Worm (Caenorhabditis elegans) whole organism, dauer: Measurements from ENCODE around the gene srd-49.

Experiments
- unc-62 ChIP-seq: sonication (generic microtip); optimal IDR thresholded peaks from 2 replicates; lab custom pipeline; 2017; ENCODE audit warnings: missing biosample characterization, missing genetic modification reagents, missing genetic modification characterization

The srd-49 gene

ce11 chrV:10081636-10082035 is 12.8 kb upstream of the srd-49 start, which contains the start of gene nhr-205:
nhr-205 (minus strand) TSS chrV:10081776.
- no peak for TF ChIP-seq unc-62 (GFP tag; lab: Kevin White, UChicago)

ce11 chrV:10083999-10084468 is 10.4 kb upstream of the srd-49 start, which contains the start of gene nhr-12:
nhr-12 (minus strand) TSS chrV:10084049.
- no peak for TF ChIP-seq unc-62 (GFP tag; lab: Kevin White, UChicago)

- no peak for TF ChIP-seq unc-62 (GFP tag; lab: Kevin White, UChicago)
These were observed 9.6 kb upstream of the srd-49 start, which contains the start of gene R04B5.6 for ce11 chrV:10084864-10085263. R04B5.6 (plus strand) TSS chrV:10085164.

ce11 chrV:10086141-10086540 is 8.3 kb upstream of the srd-49 start:
- TF ChIP-seq unc-62 (GFP tag; lab: Kevin White, UChicago) = no peak

- TF ChIP-seq unc-62 (GFP tag; lab: Kevin White, UChicago) = no peak
These were observed 7.4 kb upstream of the srd-49 start, which contains the start of gene R04B5.5 for ce11 chrV:10087103-10087502. R04B5.5 (plus strand) TSS chrV:10087480.

DNA sequence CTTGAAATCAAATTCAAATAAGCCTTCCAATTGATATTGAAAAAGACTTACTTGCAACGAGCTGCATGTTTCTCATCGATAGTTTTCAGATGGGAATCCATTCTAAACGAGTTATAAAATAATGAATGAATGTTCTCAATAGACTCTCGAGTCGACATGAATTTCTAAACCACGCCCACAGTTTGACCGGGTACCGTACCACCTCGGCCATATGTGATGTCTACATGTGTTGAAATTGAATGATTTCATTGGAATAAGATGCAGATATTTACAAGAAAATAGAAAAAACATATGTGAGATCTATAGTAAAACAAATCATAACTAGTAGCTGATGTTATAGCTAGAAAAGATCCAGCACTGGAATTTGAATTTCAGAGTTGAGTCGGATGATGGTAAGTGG is 4.0 kb upstream of the srd-49 start, which contains the start of gene R04B5.7:
TSS of gene R04B5.7 (minus strand) at position 101 of the 400 bp plus-strand sequence.
- TF ChIP-seq unc-62 (GFP tag; lab: Kevin White, UChicago) = no peak

- TF ChIP-seq unc-62 (GFP tag; lab: Kevin White, UChicago) = no peak
These were observed 3.3 kb upstream of the srd-49 start, which contains the start of gene R04B5.11 for ce11 chrV:10091152-10091551. R04B5.11 (minus strand) TSS chrV:10091252.

DNA sequence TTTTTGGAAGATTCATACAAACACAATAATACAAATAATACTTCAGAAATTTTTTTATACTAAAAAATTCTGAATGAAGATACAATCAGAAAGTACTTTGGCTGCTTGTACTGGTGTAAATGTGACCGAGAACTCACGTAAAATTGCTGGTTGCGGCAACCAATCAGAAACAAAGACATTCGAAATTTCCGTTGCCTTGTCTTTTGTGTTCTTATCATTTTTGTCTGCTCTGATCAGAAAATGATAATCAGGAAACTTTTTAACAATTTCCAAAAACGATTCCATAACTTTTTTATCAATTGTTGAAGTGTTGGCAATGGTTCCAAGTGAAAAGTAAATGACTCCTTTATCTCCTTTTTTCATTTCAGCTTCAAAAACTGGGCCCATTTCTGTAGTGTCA is 2.5 kb downstream of the srd-49 start:
- no peak for TF ChIP-seq unc-62 (GFP tag; lab: Kevin White, UChicago)

- TF ChIP-seq unc-62 (GFP tag; lab: Kevin White, UChicago) = no peak
These were observed 4.0 kb downstream of the srd-49 start, which contains the start of gene ugt-47 for ce11 chrV:10098429-10098828. ugt-47 (minus strand) TSS chrV:10098597.

DNA sequence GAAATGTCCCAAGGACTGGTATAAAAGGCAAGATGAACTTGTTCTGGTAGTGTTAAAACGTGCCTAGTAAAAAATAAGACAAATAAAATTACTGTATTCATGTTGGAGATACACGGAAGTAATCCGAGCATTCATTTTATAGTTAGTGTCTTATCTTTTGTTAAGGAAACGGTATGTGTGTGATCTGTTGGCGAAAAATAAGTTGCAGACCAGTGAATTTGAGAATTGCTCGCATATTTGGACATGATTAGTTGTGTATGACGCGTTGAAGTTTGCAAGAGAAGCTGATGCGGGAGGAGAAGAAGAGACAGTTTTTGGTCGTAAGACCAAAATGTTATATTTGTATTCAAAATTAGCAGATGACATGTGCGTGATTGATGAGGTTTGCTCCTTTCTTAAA is 7.4 kb downstream of the srd-49 start, which contains the start of gene C08B6.14:
TSS of gene C08B6.14 (minus strand) at position 101 of the 400 bp plus-strand sequence.
- TF ChIP-seq unc-62 (GFP tag; lab: Kevin White, UChicago) = no peak

ce11 chrV:10103811-10104210 is 9.3 kb downstream of the srd-49 start:
- TF ChIP-seq unc-62 (GFP tag; lab: Kevin White, UChicago) = no peak

DNA sequence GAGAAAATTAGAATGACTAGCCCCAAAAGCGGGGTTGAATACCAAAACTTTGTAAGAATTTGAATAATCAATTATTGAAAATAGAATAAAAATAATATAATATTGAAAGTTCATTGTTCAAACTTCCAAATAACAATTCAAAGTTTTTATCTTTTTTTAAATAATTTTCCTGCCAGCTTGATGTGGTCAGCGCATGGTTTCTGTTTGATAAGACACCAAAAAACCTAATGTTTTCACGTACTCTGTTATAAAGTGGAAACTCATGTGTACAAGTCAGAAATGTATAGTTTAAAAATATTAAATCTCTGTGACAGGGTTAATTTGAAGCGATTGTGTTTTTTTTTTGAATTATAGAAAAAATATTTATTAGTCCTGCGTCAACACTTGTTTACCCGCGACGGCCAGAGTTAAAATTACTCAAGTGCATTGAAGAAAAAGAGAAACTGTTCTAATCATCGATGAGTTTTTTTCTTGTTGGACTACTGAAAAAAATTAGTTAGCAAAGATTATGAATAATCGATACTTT is 10.4 kb downstream of the srd-49 start, which contains the start of gene ugt-17:
TSS of gene ugt-17 (minus strand) at position 180 of the 526 bp plus-strand sequence.
- no peak for TF ChIP-seq unc-62 (GFP tag; lab: Kevin White, UChicago)

- TF ChIP-seq unc-62 (GFP tag; lab: Kevin White, UChicago) = no peak
These were observed 10.9 kb downstream of the srd-49 start, which contains the start of gene C08B6.2 for ce11 chrV:10105412-10105811. C08B6.2 (plus strand) TSS chrV:10105712.

- TF ChIP-seq unc-62 (GFP tag; lab: Kevin White, UChicago) = no peak
These were observed 12.8 kb downstream of the srd-49 start, which contains the start of gene C08B6.11 for ce11 chrV:10107309-10107708. C08B6.11 (plus strand) TSS chrV:10107609.

DNA sequence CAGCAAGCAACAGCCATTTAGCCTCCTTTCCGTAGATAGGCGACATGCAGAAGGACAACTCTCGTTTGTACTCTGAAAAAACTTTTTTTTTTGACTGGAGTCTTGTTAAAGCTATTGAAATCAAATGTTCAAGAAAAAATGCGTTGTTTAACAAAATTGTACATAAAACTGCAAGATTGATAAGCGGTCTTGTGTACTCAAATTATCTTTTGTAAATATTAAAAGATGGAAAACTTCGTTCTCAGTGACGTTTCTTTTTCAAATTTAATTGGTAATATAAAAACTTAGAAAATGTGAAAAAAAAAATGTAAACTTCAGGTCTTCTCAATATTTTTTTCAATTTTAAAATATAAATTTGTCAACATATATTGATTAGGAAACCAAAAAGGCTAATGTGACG is 16.7 kb downstream of the srd-49 start:
- TF ChIP-seq unc-62 (GFP tag; lab: Kevin White, UChicago) = no peak

DNA sequence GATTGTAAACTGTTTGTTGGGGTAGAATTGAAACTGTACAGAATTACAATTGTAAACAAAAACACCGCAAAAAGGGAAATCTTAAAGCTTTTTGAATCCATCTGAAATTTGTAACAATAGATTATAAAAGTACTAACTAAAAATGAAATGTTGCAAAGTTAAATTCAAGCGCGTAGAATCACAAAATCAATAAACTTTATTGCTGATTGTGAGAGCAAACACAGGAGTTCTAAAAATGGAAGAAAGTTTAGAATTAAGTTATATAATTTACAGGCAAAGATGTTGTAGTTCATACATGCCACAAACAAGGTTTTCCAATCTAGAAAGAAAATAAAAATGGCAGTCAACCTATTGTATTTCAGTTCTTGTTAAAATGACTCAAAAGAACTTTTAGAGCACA is 17.7 kb downstream of the srd-49 start, which contains the start of gene C08B6.3:
TSS of gene C08B6.3 (minus strand) at position 101 of the 400 bp plus-strand sequence.
- TF ChIP-seq unc-62 (GFP tag; lab: Kevin White, UChicago) = no peak

DNA sequence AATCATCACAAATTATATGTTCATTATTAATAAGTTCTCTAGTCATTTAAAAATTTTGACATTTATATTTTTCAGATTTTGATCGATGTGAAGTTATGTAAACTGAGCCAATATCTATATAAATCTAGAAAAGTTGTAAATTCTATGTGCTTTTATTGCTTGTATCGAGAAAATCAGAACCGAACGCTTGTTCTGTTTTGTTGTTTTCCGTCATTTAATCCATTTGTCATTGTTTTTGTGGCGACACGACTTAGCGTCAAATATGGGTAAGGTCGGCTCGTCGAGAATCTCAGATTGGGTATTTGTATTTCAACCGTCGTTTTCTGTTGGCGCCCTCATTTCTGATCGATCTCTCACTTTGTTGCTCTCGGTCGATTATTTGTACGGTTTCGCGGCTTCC is 19.9 kb downstream of the srd-49 start, which contains the start of gene cht-5:
TSS of gene cht-5 (plus strand) at position 301 of the 400 bp plus-strand sequence.
- TF ChIP-seq unc-62 (GFP tag; lab: Kevin White, UChicago) = no peak
